Fruit fly (Drosophila melanogaster): Measurements from ENCODE around the gene Tmtc4.

dm6 chr3R:15379071-15379470 is 28.0 kb downstream of the Tmtc4 start:
- no peak for TF ChIP-seq usp (GFP tag; optimal IDR thresholded peaks at IDR 0.05)
- no peak for TF ChIP-seq pan (optimal IDR thresholded peaks at IDR 0.05)
- TF ChIP-seq psq (optimal IDR thresholded peaks at IDR 0.05), result no peak
